Fruit fly (Drosophila melanogaster) whole organism, embryonic: Measurements from ENCODE around the gene CG13962.

ENCODE experiments used
- Bgb ChIP-seq: fragments of 200-800 bp; sonication (Bioruptor generic); IDR thresholded peaks from 2 replicates; pipeline ENCODE4 v1.3.6; 2022; ENCODE audit warnings: missing biosample characterization, missing genetic modification characterization; ENCODE audit not compliant: partially characterized antibody
- CG10274 ChIP-seq: fragments of 200-800 bp; sonication (Bioruptor generic); optimal IDR thresholded peaks from 3 replicates; lab custom pipeline; 2017; ENCODE audit warnings: missing biosample characterization, mild to moderate bottlenecking, missing genetic modification characterization
- CG13287 ChIP-seq: fragments of 200-800 bp; sonication (Bioruptor generic); IDR thresholded peaks from 2 replicates; pipeline ENCODE4 v1.3.6; 2022; ENCODE audit warnings: missing biosample characterization, missing genetic modification characterization; ENCODE audit not compliant: partially characterized antibody
- CG15514 ChIP-seq: fragments of 200-800 bp; sonication (Bioruptor generic); optimal IDR thresholded peaks from 3 replicates; lab custom pipeline; 2017; ENCODE audit warnings: missing biosample characterization, missing genetic modification characterization, mild to moderate bottlenecking, moderate library complexity, missing genetic modification reagents
- CG1602 ChIP-seq: fragments of 200-800 bp; sonication (Bioruptor generic); optimal IDR thresholded peaks from 3 replicates; lab custom pipeline; 2016; ENCODE audit warnings: missing biosample characterization, missing genetic modification characterization
- CG1832 ChIP-seq: fragments of 200-800 bp; sonication (Bioruptor generic); optimal IDR thresholded peaks from 2 replicates; lab custom pipeline; 2017; ENCODE audit warnings: missing biosample characterization, mild to moderate bottlenecking, missing genetic modification characterization, inconsistent platforms
- CG32767 ChIP-seq: fragments of 200-800 bp; sonication (Bioruptor generic); IDR thresholded peaks from 2 replicates; pipeline ENCODE4 v1.3.6; 2022; ENCODE audit warnings: missing biosample characterization, missing genetic modification characterization
- CG34422 ChIP-seq: fragments of 200-800 bp; sonication (Bioruptor generic); IDR thresholded peaks from 3 replicates; pipeline ENCODE4 v1.3.6; 2022; ENCODE audit warnings: missing biosample characterization, missing genetic modification characterization
- CG3726 ChIP-seq: fragments of 200-800 bp; sonication (Bioruptor generic); IDR thresholded peaks from 3 replicates; pipeline ENCODE4, ENCODE4 v1.3.6; 2022; ENCODE audit warnings: missing biosample characterization, missing genetic modification characterization
- CG4707 ChIP-seq: fragments of 200-800 bp; sonication (Bioruptor generic); optimal IDR thresholded peaks from 2 replicates; lab custom pipeline; 2018; ENCODE audit warnings: missing biosample characterization, mild to moderate bottlenecking, missing genetic modification characterization, moderate library complexity
- CG5245 ChIP-seq: fragments of 200-800 bp; sonication (Bioruptor generic); optimal IDR thresholded peaks from 3 replicates; lab custom pipeline; 2016; ENCODE audit warnings: missing biosample characterization, missing genetic modification characterization
- CG6272 ChIP-seq: fragments of 200-800 bp; sonication (Bioruptor generic); IDR thresholded peaks from 2 replicates; pipeline ENCODE4 v1.3.6; 2022; ENCODE audit warnings: missing biosample characterization, missing genetic modification characterization
- CG6654 ChIP-seq: fragments of 200-800 bp; sonication (Bioruptor generic); optimal IDR thresholded peaks from 2 replicates; lab custom pipeline; 2017; ENCODE audit warnings: missing biosample characterization, mild to moderate bottlenecking, missing genetic modification characterization
- CG6683 ChIP-seq: fragments of 200-800 bp; sonication (Bioruptor generic); optimal IDR thresholded peaks from 2 replicates; lab custom pipeline; 2017; ENCODE audit warnings: missing biosample characterization, mild to moderate bottlenecking, missing genetic modification characterization, missing genetic modification reagents
- CG6765 ChIP-seq: fragments of 200-800 bp; sonication (Bioruptor generic); optimal IDR thresholded peaks from 3 replicates; lab custom pipeline; 2017; ENCODE audit warnings: missing biosample characterization, mild to moderate bottlenecking, missing genetic modification characterization
- CG7372 ChIP-seq: fragments of 200-800 bp; sonication (Bioruptor generic); IDR thresholded peaks from 2 replicates; pipeline ENCODE4 v1.3.6; 2022; ENCODE audit warnings: missing biosample characterization, missing genetic modification characterization
- CG8478 ChIP-seq: fragments of >200 bp; optimal IDR thresholded peaks from 2 replicates; lab custom pipeline; 2018
- CG9609 ChIP-seq: fragments of 200-800 bp; sonication (Bioruptor generic); optimal IDR thresholded peaks from 3 replicates; lab custom pipeline; 2016; ENCODE audit warnings: missing biosample characterization, missing genetic modification characterization
- CoRest ChIP-seq: fragments of 200-800 bp; sonication (Bioruptor generic); optimal IDR thresholded peaks from 3 replicates; lab custom pipeline; 2018; ENCODE audit warnings: missing biosample characterization, mild to moderate bottlenecking, missing genetic modification characterization, moderate library complexity
- D19A ChIP-seq: fragments of 200-800 bp; optimal IDR thresholded peaks from 3 replicates; lab custom pipeline; 2019; ENCODE audit warnings: missing biosample characterization, mild to moderate bottlenecking, missing genetic modification characterization, moderate library complexity
- Dp ChIP-seq: fragments of 200-800 bp; sonication (Bioruptor generic); optimal IDR thresholded peaks from 2 replicates; lab custom pipeline; 2018; ENCODE audit warnings: missing biosample characterization, mild to moderate bottlenecking, missing genetic modification characterization, moderate library complexity
- HLHmδ ChIP-seq: fragments of 200-800 bp; sonication (Bioruptor generic); optimal IDR thresholded peaks from 2 replicates; lab custom pipeline; 2018; ENCODE audit warnings: missing biosample characterization, mild to moderate bottlenecking, missing genetic modification characterization, moderate library complexity
- Hr51 ChIP-seq, 2 experiments: fragments of 200-800 bp; sonication (Bioruptor generic); optimal IDR thresholded peaks; 2 replicates in 1 of 2; 3 replicates in 1 of 2; lab custom pipeline; 2016 to 2018; ENCODE audit warnings: missing biosample characterization in 2 of 2, missing genetic modification characterization in 2 of 2, mild to moderate bottlenecking in 1 of 2, moderate library complexity in 1 of 2
- Hsf ChIP-seq: fragments of 200-800 bp; sonication (Bioruptor generic); optimal IDR thresholded peaks from 3 replicates; lab custom pipeline; 2016; ENCODE audit warnings: missing biosample characterization, missing genetic modification characterization
- Lhr ChIP-seq: fragments of 200-800 bp; sonication (Bioruptor generic); optimal IDR thresholded peaks from 3 replicates; lab custom pipeline; 2017; ENCODE audit warnings: mild to moderate bottlenecking, missing biosample characterization, missing genetic modification reagents, missing genetic modification characterization
- MESR4 ChIP-seq: fragments of 200-800 bp; sonication (Bioruptor generic); optimal IDR thresholded peaks from 2 replicates; lab custom pipeline; 2018; ENCODE audit warnings: missing biosample characterization, mild to moderate bottlenecking, missing genetic modification characterization, moderate library complexity
- MTF-1 ChIP-seq: fragments of 200-800 bp; sonication (Bioruptor generic); optimal IDR thresholded peaks from 2 replicates; lab custom pipeline; 2018; ENCODE audit warnings: missing biosample characterization, mild to moderate bottlenecking, missing genetic modification characterization, borderline replicate concordance
- Med ChIP-seq: fragments of 200-800 bp; sonication (Bioruptor generic); peaks from one replicate; lab custom pipeline; 2016; ENCODE audit warnings: missing biosample characterization, missing genetic modification characterization, mild to moderate bottlenecking, inconsistent platforms, moderate library complexity
- Opbp ChIP-seq: fragments of 200-800 bp; sonication (Bioruptor generic); IDR thresholded peaks from 3 replicates; pipeline ENCODE4 v1.3.6; 2022; ENCODE audit warnings: missing biosample characterization, missing genetic modification characterization; ENCODE audit not compliant: partially characterized antibody
- Pdp1 ChIP-seq, 2 experiments: fragments of 200-800 bp; sonication (Bioruptor generic); optimal IDR thresholded peaks; 3 replicates each; lab custom pipeline; 2016; ENCODE audit warnings: missing biosample characterization in 2 of 2, missing genetic modification characterization in 2 of 2, mild to moderate bottlenecking in 1 of 2, moderate library complexity in 1 of 2
- Rx ChIP-seq: fragments of 200-800 bp; sonication (Bioruptor generic); IDR thresholded peaks from 2 replicates; pipeline ENCODE4 v1.3.6; 2022; ENCODE audit warnings: missing biosample characterization, missing genetic modification characterization
- Sry-δ ChIP-seq: fragments of 200-800 bp; sonication (Bioruptor generic); optimal IDR thresholded peaks from 2 replicates; lab custom pipeline; 2016; ENCODE audit warnings: missing biosample characterization, missing genetic modification characterization
- ash1 ChIP-seq: fragments of 200-800 bp; sonication (Bioruptor generic); optimal IDR thresholded peaks from 2 replicates; lab custom pipeline; 2018; ENCODE audit warnings: missing biosample characterization, mild to moderate bottlenecking, missing genetic modification characterization
- ci ChIP-seq: fragments of 200-800 bp; sonication (Bioruptor generic); IDR thresholded peaks from 3 replicates; pipeline ENCODE4 v1.3.6; 2022; ENCODE audit warnings: missing biosample characterization, missing genetic modification characterization
- corto ChIP-seq: fragments of 200-800 bp; sonication (Bioruptor generic); optimal IDR thresholded peaks from 2 replicates; lab custom pipeline; 2016; ENCODE audit warnings: missing biosample characterization, mild to moderate bottlenecking, missing genetic modification characterization, moderate library complexity
- en ChIP-seq: fragments of 200-800 bp; sonication (Bioruptor generic); optimal IDR thresholded peaks from 2 replicates; lab custom pipeline; 2016; ENCODE audit warnings: missing biosample characterization, missing genetic modification characterization
- gcm2 ChIP-seq: fragments of 200-800 bp; sonication (Bioruptor generic); optimal IDR thresholded peaks from 2 replicates; lab custom pipeline; 2016; ENCODE audit warnings: missing biosample characterization, missing genetic modification characterization
- gt ChIP-seq: fragments of 200-800 bp; sonication (Bioruptor generic); IDR thresholded peaks from 2 replicates; pipeline ENCODE4 v1.3.6; 2022; ENCODE audit warnings: missing biosample characterization, missing genetic modification characterization
- hkb ChIP-seq, 2 experiments: fragments of 200-800 bp in 1 of 2; fragments of >200 bp in 1 of 2; sonication (Bioruptor generic) in 1 of 2; IDR thresholded peaks in 1 of 2; optimal IDR thresholded peaks in 1 of 2; 2 replicates each; pipeline versions ENCODE4 v1.3.6 to Lab custom; 2017 to 2022; ENCODE audit warnings: missing biosample characterization in 1 of 2, missing genetic modification characterization in 1 of 2
- kah ChIP-seq: fragments of 200-800 bp; sonication (Bioruptor generic); optimal IDR thresholded peaks from 2 replicates; lab custom pipeline; 2018; ENCODE audit warnings: missing biosample characterization, mild to moderate bottlenecking, missing genetic modification characterization
- lola ChIP-seq, 3 experiments: fragments of >200 bp in 2 of 3; fragments of 200-800 bp in 1 of 3; sonication (Bioruptor generic) in 1 of 3; optimal IDR thresholded peaks; 2 replicates each; lab custom pipeline; 2017 to 2019; ENCODE audit warnings: missing biosample characterization in 3 of 3, missing genetic modification characterization in 3 of 3, mild to moderate bottlenecking in 1 of 3, moderate library complexity in 1 of 3
- p53 ChIP-seq: fragments of 200-800 bp; sonication (Bioruptor generic); optimal IDR thresholded peaks from 2 replicates; lab custom pipeline; 2016; ENCODE audit warnings: missing biosample characterization, missing genetic modification characterization
- phol ChIP-seq: fragments of 200-800 bp; sonication (Bioruptor generic); optimal IDR thresholded peaks from 3 replicates; lab custom pipeline; 2018; ENCODE audit warnings: missing biosample characterization, mild to moderate bottlenecking, missing genetic modification characterization, moderate library complexity
- pnt ChIP-seq: fragments of 200-800 bp; sonication (Bioruptor generic); optimal IDR thresholded peaks from 3 replicates; lab custom pipeline; 2016; ENCODE audit warnings: missing biosample characterization, missing genetic modification characterization
- pzg ChIP-seq: fragments of 200-800 bp; sonication (Bioruptor generic); optimal IDR thresholded peaks from 3 replicates; lab custom pipeline; 2018; ENCODE audit warnings: missing biosample characterization, mild to moderate bottlenecking, missing genetic modification characterization, moderate library complexity
- sima ChIP-seq: fragments of 200-800 bp; sonication (Bioruptor generic); optimal IDR thresholded peaks from 2 replicates; lab custom pipeline; 2016; ENCODE audit warnings: missing biosample characterization, missing genetic modification characterization
- sisA ChIP-seq: fragments of 200-800 bp; sonication (Bioruptor generic); IDR thresholded peaks from 2 replicates; pipeline ENCODE4 v1.3.6; 2022; ENCODE audit warnings: missing biosample characterization, missing genetic modification characterization
- tll ChIP-seq, 2 experiments: fragments of 200-800 bp in 1 of 2; fragments of >200 bp in 1 of 2; sonication (Bioruptor generic) in 1 of 2; optimal IDR thresholded peaks; 2 replicates each; lab custom pipeline; 2017 to 2019; ENCODE audit warnings: missing biosample characterization in 2 of 2, missing genetic modification characterization in 2 of 2, mild to moderate bottlenecking in 1 of 2, moderate library complexity in 1 of 2
- tx ChIP-seq: fragments of 200-800 bp; sonication (Bioruptor generic); optimal IDR thresholded peaks from 2 replicates; lab custom pipeline; 2016; ENCODE audit warnings: missing biosample characterization, missing genetic modification characterization
- zen2 ChIP-seq: fragments of 200-800 bp; sonication (Bioruptor generic); IDR thresholded peaks from 3 replicates; pipeline ENCODE4 v1.3.6; 2022; ENCODE audit warnings: missing biosample characterization, missing genetic modification characterization; ENCODE audit not compliant: partially characterized antibody

CG13962 gene

DNA sequence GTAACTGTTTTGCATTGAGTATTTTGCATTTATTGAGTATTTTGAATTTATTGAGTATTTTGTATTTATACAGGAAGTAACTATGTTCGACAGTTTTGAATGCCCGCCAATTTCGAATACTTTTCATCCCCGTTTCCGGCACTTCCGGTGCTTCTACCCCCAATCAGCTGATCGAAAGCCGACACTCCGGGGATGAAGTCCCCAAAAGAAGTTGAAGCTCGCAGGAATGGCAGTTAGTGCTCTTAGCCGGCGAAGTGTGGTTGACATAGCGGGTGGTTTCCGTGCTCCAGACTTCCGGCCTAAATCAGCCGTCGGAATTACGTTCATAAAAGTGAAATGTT, 18.3 kb downstream of the CG13962 start, which contains the start of gene sick (continued):
- TF ChIP-seq CG9609 (GFP tag; lab: Kevin White, UChicago) (no peak), CG5245 (GFP tag; lab: Kevin White, UChicago) (no peak), CG4707 (GFP tag; lab: Kevin White, UChicago) (peak; percentile 3), CG8478 (lab: Kevin White, UChicago) (no peak), CG7372 (GFP tag; lab: Robert Waterston, UW) (no peak), CG6654 (GFP tag; lab: Kevin White, UChicago) (no peak), sima (GFP tag; lab: Kevin White, UChicago) (no peak), CG13287 (no peak), CG32767 (GFP tag; lab: Robert Waterston, UW) (no peak), CG10274 (no peak), Hsf (GFP tag; lab: Kevin White, UChicago) (no peak), Rx (no peak), p53 (no peak), MESR4 (GFP tag; lab: Kevin White, UChicago) (no peak), phol (peak; percentile 0), CG1602 (GFP tag; lab: Kevin White, UChicago) (no peak), CG6765 (peak; percentile 80), Med (peak; percentile 69), kah (GFP tag; lab: Kevin White, UChicago) (no peak), CoRest (tag; lab: Kevin White, UChicago) (peak; percentile 9), corto (GFP tag; lab: Kevin White, UChicago) (no peak), Opbp (no peak), pzg (no peak), CG3726 (GFP tag; lab: Robert Waterston, UW) (no peak), gcm2 (GFP tag; lab: Kevin White, UChicago) (no peak), D19A (tag; lab: Kevin White, UChicago) (no peak), CG1832 (GFP tag; lab: Kevin White, UChicago) (no peak), MTF-1 (GFP tag; lab: Kevin White, UChicago) (peak; percentile 12), CG15514 (GFP tag; lab: Kevin White, UChicago) (peak; percentile 60), ash1 (GFP tag; lab: Kevin White, UChicago) (no peak), pnt (GFP tag; lab: Kevin White, UChicago) (no peak), gt (GFP tag; lab: Robert Waterston, UW) (no peak), CG34422 (no peak), Pdp1 (GFP tag; optimal IDR thresholded peaks at IDR 0.05; lab: Kevin White, UChicago) (no peak), HLHmδ (GFP tag; lab: Kevin White, UChicago) (peak; percentile 65), hkb (optimal IDR thresholded peaks at IDR 0.05; lab: Kevin White, UChicago) (no peak), hkb (GFP tag; IDR thresholded peaks at IDR 0.05; lab: Robert Waterston, UW) (no peak), CG6272 (no peak), Lhr (no peak), Dp (peak; percentile 43), Sry-δ (GFP tag; lab: Kevin White, UChicago) (no peak), sisA (GFP tag; lab: Robert Waterston, UW) (no peak), tx (GFP tag; lab: Kevin White, UChicago) (no peak), tll (GFP tag; optimal IDR thresholded peaks at IDR 0.05; lab: Kevin White, UChicago) (no peak), Hr51 (GFP tag; optimal IDR thresholded peaks at IDR 0.05; lab: Kevin White, UChicago) (no peak), zen2 (GFP tag; lab: Robert Waterston, UW) (no peak), Bgb (GFP tag; lab: Robert Waterston, UW) (no peak), ci (GFP tag; lab: Robert Waterston, UW) (peak; percentile 48; the same call in 2 of the 3 replicates), en (no peak), lola (GFP tag; optimal IDR thresholded peaks at IDR 0.05; lab: Kevin White, UChicago) (peak in 1 of 3 experiments; percentile 28), CG6683 (GFP tag; lab: Kevin White, UChicago) (peak; percentile 7)
